Worm (Caenorhabditis elegans) whole organism, L1 larva: ENCODE measurements around the gene R11H6.2.

Source experiments
- Y116A8C.19 ChIP-seq: sonication (generic microtip); optimal IDR thresholded peaks from 2 replicates; lab custom pipeline; 2016; ENCODE audit warnings: missing compliant biosample characterization, missing genetic modification characterization, borderline replicate concordance
- ama-1 ChIP-seq: fragments of 150-350 bp; optimal IDR thresholded peaks from 2 replicates; lab custom pipeline; 2014
- blmp-1 ChIP-seq: fragments of 150-350 bp; optimal IDR thresholded peaks from 2 replicates; lab custom pipeline; 2014; ENCODE audit warnings: missing biosample characterization, missing genetic modification characterization
- ceh-63 ChIP-seq: fragments of 200-800 bp; sonication (Bioruptor generic); optimal IDR thresholded peaks from 2 replicates; lab custom pipeline; 2018; ENCODE audit warnings: mild to moderate bottlenecking, missing genetic modification characterization, missing compliant biosample characterization
- ceh-82 ChIP-seq, 3 experiments: fragments of 150-350 bp in 1 of 3; sonication (generic microtip) in 2 of 3; optimal IDR thresholded peaks; 2 replicates each; lab custom pipeline; 2014 to 2017; ENCODE audit warnings: missing biosample characterization in 3 of 3, missing genetic modification characterization in 3 of 3
- ceh-88 ChIP-seq: fragments of 200-800 bp; sonication (Bioruptor generic); IDR thresholded peaks from 2 replicates; pipeline ENCODE4 v1.3.6; 2022; ENCODE audit warnings: missing genetic modification characterization, missing compliant biosample characterization
- ces-1 ChIP-seq: fragments of 150-350 bp; optimal IDR thresholded peaks from 2 replicates; lab custom pipeline; 2014; ENCODE audit warnings: missing biosample characterization, missing genetic modification reagents, missing genetic modification characterization
- dpl-1 ChIP-seq, 3 experiments: fragments of 150-350 bp in 2 of 3; sonication (generic microtip) in 1 of 3; optimal IDR thresholded peaks; 2 replicates each; lab custom pipeline; 2014 to 2017; ENCODE audit warnings: missing biosample characterization in 3 of 3, missing genetic modification characterization in 3 of 3, missing genetic modification reagents in 3 of 3
- efl-1 ChIP-seq, 4 experiments: fragments of 150-350 bp; optimal IDR thresholded peaks in 3 of 4; peaks in 1 of 4; 1 replicate in 1 of 4; 2 replicates in 3 of 4; lab custom pipeline; 2014; ENCODE audit warnings: missing biosample characterization in 2 of 4, missing genetic modification characterization in 2 of 4, missing genetic modification reagents in 2 of 4
- egl-27 ChIP-seq, 2 experiments: fragments of 150-350 bp in 1 of 2; sonication (generic microtip); optimal IDR thresholded peaks; 3 replicates each; lab custom pipeline; 2017 to 2018; ENCODE audit warnings: missing biosample characterization in 2 of 2, missing genetic modification characterization in 2 of 2, missing genetic modification reagents in 2 of 2
- elt-2 ChIP-seq: sonication (generic microtip); optimal IDR thresholded peaks from 2 replicates; lab custom pipeline; 2016; ENCODE audit warnings: missing genetic modification characterization, mild to moderate bottlenecking, inconsistent platforms, missing compliant biosample characterization, missing genetic modification reagents
- elt-3 ChIP-seq, 6 experiments: fragments of 150-350 bp in 1 of 6; sonication (generic microtip); optimal IDR thresholded peaks; 2 replicates each; lab custom pipeline; 2017 to 2018; ENCODE audit warnings: missing biosample characterization in 6 of 6, missing genetic modification characterization in 6 of 6, inconsistent platforms in 1 of 6
- ets-5 ChIP-seq: fragments of 200-800 bp; sonication (Bioruptor generic); IDR thresholded peaks from 2 replicates; pipeline ENCODE4 v1.3.6; 2022; ENCODE audit warnings: missing genetic modification characterization, missing compliant biosample characterization
- fkh-4 ChIP-seq: sonication (generic microtip); optimal IDR thresholded peaks from 2 replicates; lab custom pipeline; 2016; ENCODE audit warnings: missing compliant biosample characterization, missing genetic modification characterization, borderline replicate concordance
- fos-1 ChIP-seq: fragments of 150-350 bp; optimal IDR thresholded peaks from 2 replicates; lab custom pipeline; 2014; ENCODE audit warnings: missing biosample characterization, missing genetic modification characterization
- irx-1 ChIP-seq: sonication (generic microtip); optimal IDR thresholded peaks from 2 replicates; lab custom pipeline; 2016; ENCODE audit warnings: missing genetic modification characterization, missing compliant biosample characterization
- jun-1 ChIP-seq: fragments of 150-350 bp; optimal IDR thresholded peaks from 2 replicates; lab custom pipeline; 2014; ENCODE audit warnings: missing biosample characterization, missing genetic modification reagents, missing genetic modification characterization
- lin-13 ChIP-seq: fragments of 150-350 bp; optimal IDR thresholded peaks from 2 replicates; lab custom pipeline; 2014; ENCODE audit warnings: missing biosample characterization, missing genetic modification reagents, missing genetic modification characterization
- lin-14 ChIP-seq: fragments of 200-800 bp; sonication (Bioruptor generic); optimal IDR thresholded peaks from 2 replicates; lab custom pipeline; 2018; ENCODE audit warnings: mild to moderate bottlenecking, missing genetic modification characterization, moderate library complexity, missing compliant biosample characterization
- lin-35 ChIP-seq, 2 experiments: fragments of 150-350 bp; optimal IDR thresholded peaks; 2 replicates each; lab custom pipeline; 2014; ENCODE audit warnings: missing biosample characterization in 2 of 2, missing genetic modification characterization in 2 of 2, missing genetic modification reagents in 2 of 2
- lin-39 ChIP-seq: fragments of 150-350 bp; optimal IDR thresholded peaks from 2 replicates; lab custom pipeline; 2014; ENCODE audit warnings: missing biosample characterization, missing genetic modification reagents, missing genetic modification characterization
- lsy-2 ChIP-seq, 2 experiments: fragments of 150-350 bp; optimal IDR thresholded peaks; 2 replicates each; lab custom pipeline; 2014; ENCODE audit warnings: missing biosample characterization in 2 of 2, missing genetic modification characterization in 2 of 2
- mab-9 ChIP-seq: fragments of 200-800 bp; sonication (Bioruptor generic); IDR thresholded peaks from 2 replicates; pipeline ENCODE4 v1.3.6; 2022; ENCODE audit warnings: missing genetic modification reagents, missing genetic modification characterization, missing compliant biosample characterization
- mep-1 ChIP-seq: fragments of 150-350 bp; optimal IDR thresholded peaks from 2 replicates; lab custom pipeline; 2014; ENCODE audit warnings: missing biosample characterization, missing genetic modification characterization
- nhr-20 ChIP-seq: sonication (generic microtip); optimal IDR thresholded peaks from 2 replicates; lab custom pipeline; 2016; ENCODE audit warnings: mild to moderate bottlenecking, missing genetic modification characterization, missing compliant biosample characterization
- nhr-47 ChIP-seq: sonication (generic microtip); optimal IDR thresholded peaks from 2 replicates; lab custom pipeline; 2016; ENCODE audit warnings: mild to moderate bottlenecking, missing genetic modification characterization, moderate library complexity, missing compliant biosample characterization
- nhr-85 ChIP-seq: sonication (generic microtip); peaks from one replicate; lab custom pipeline; 2016; ENCODE audit warnings: missing genetic modification characterization, inconsistent platforms, missing compliant biosample characterization
- nhr-90 ChIP-seq: sonication (generic microtip); optimal IDR thresholded peaks from 2 replicates; lab custom pipeline; 2016; ENCODE audit warnings: mild to moderate bottlenecking, missing genetic modification characterization, missing compliant biosample characterization; ENCODE audit not compliant: poor library complexity
- pqm-1 ChIP-seq: sonication (generic microtip); optimal IDR thresholded peaks from 3 replicates; lab custom pipeline; 2017; ENCODE audit warnings: missing biosample characterization, missing genetic modification characterization
- snpc-4 ChIP-seq: fragments of 150-350 bp; optimal IDR thresholded peaks from 2 replicates; lab custom pipeline; 2014; ENCODE audit warnings: missing biosample characterization, missing genetic modification characterization
- snu-23 ChIP-seq: sonication (generic microtip); optimal IDR thresholded peaks from 2 replicates; lab custom pipeline; 2016; ENCODE audit warnings: missing genetic modification characterization, missing compliant biosample characterization
- sptf-1 ChIP-seq: fragments of 150-350 bp; optimal IDR thresholded peaks from 2 replicates; lab custom pipeline; 2014; ENCODE audit warnings: missing biosample characterization, missing genetic modification characterization
- unc-86 ChIP-seq: sonication (generic microtip); optimal IDR thresholded peaks from 2 replicates; lab custom pipeline; 2016; ENCODE audit warnings: missing genetic modification characterization, missing compliant biosample characterization
- unc-98 ChIP-seq: fragments of 200-800 bp; sonication (Bioruptor generic); IDR thresholded peaks from 2 replicates; pipeline ENCODE4 v1.3.6; 2022; ENCODE audit warnings: missing genetic modification characterization, missing compliant biosample characterization
- xbp-1 ChIP-seq: sonication (generic microtip); optimal IDR thresholded peaks from 2 replicates; lab custom pipeline; 2016; ENCODE audit warnings: missing genetic modification characterization, missing compliant biosample characterization

R11H6.2 gene

ce11 chrV:14635119-14635518 lies 37.3 kb downstream of the R11H6.2 start, which contains the start of gene F43D2.6:
F43D2.6 (minus strand) TSS chrV:14635180.
- no peak for TF ChIP-seq efl-1 (optimal IDR thresholded peaks at IDR 0.05; lab: Kevin White, UChicago)
- peak in 1 of 2 experiments; percentile 65 for TF ChIP-seq efl-1 (GFP tag; optimal IDR thresholded peaks at IDR 0.05 in 1 of 2; lab: Kevin White, UChicago)
- TF ChIP-seq snu-23: no peak
- TF ChIP-seq mab-9 (GFP tag; lab: Robert Waterston, UW): no peak
- TF ChIP-seq ets-5: no peak

ce11 chrV:14638075-14638474 lies 40.3 kb downstream of the R11H6.2 start:
- TF ChIP-seq fos-1: no peak
- TF ChIP-seq ceh-88 (GFP tag; lab: Robert Waterston, UW): no peak
- no peak for TF ChIP-seq snpc-4 (tag; lab: Kevin White, UChicago)
- TF ChIP-seq mab-9 (GFP tag; lab: Robert Waterston, UW): no peak
- TF ChIP-seq nhr-90: no peak
- no peak for TF ChIP-seq xbp-1 (tag; lab: Kevin White, UChicago)
- no peak for TF ChIP-seq ama-1 (lab: Kevin White, UChicago)
- no peak for TF ChIP-seq nhr-20 (tag; lab: Kevin White, UChicago)
- no peak for TF ChIP-seq lin-39
- no peak for TF ChIP-seq unc-86 (tag; lab: Kevin White, UChicago)

- TF ChIP-seq lin-14 (GFP tag; lab: Kevin White, UChicago) (no peak), ces-1 (GFP tag; lab: Kevin White, UChicago) (no peak), mep-1 (tag; lab: Kevin White, UChicago) (no peak), lin-13 (no peak), xbp-1 (tag; lab: Kevin White, UChicago) (no peak), fkh-4 (tag; lab: Kevin White, UChicago) (no peak), snu-23 (no peak), Y116A8C.19 (tag; lab: Kevin White, UChicago) (no peak), unc-98 (GFP tag; lab: Robert Waterston, UW) (no peak), dpl-1 (GFP tag; optimal IDR thresholded peaks at IDR 0.05; lab: Kevin White, UChicago) (no peak), elt-2 (no peak), sptf-1 (tag; lab: Kevin White, UChicago) (no peak), egl-27 (tag; optimal IDR thresholded peaks at IDR 0.05; lab: Kevin White, UChicago) (no peak), ama-1 (lab: Kevin White, UChicago) (no peak), jun-1 (tag; lab: Kevin White, UChicago) (no peak), ceh-63 (GFP tag; lab: Kevin White, UChicago) (no peak), nhr-85 (tag; lab: Kevin White, UChicago) (no peak), lsy-2 (tag; optimal IDR thresholded peaks at IDR 0.05; lab: Kevin White, UChicago) (no peak), blmp-1 (no peak)
Observed at ce11 chrV:14640071-14640470, 42.3 kb downstream of the R11H6.2 start, which contains the start of gene F43D2.7. F43D2.7 (minus strand) TSS chrV:14640171.

- TF ChIP-seq lin-35 (GFP tag; optimal IDR thresholded peaks at IDR 0.05; lab: Kevin White, UChicago) (peak in 1 of 2 experiments; percentile 18), nhr-47 (tag; lab: Kevin White, UChicago) (no peak), elt-2 (peak; percentile 70)
Observed at ce11 chrV:14640769-14641168, 43.0 kb downstream of the R11H6.2 start, which contains the start of gene C54G10.1. C54G10.1 (plus strand) TSS chrV:14641101.

- TF ChIP-seq unc-98 (GFP tag; lab: Robert Waterston, UW) (no peak), irx-1 (tag; lab: Kevin White, UChicago) (no peak), ceh-63 (GFP tag; lab: Kevin White, UChicago) (no peak), ceh-82 (tag; optimal IDR thresholded peaks at IDR 0.05; lab: Kevin White, UChicago) (no peak), pqm-1 (tag; lab: Kevin White, UChicago) (no peak), elt-3 (tag; optimal IDR thresholded peaks at IDR 0.05; lab: Kevin White, UChicago) (no peak)
Observed at ce11 chrV:14642016-14642415, 44.2 kb downstream of the R11H6.2 start.
